2 fruit fly cellular contexts compared by ENCODE assay signal in genomic region chrX:10621202-10621990, dm6.
TF ChIP-seq lines count a peak whose summit lies in the region.

No protein-coding gene starts in this region.

- TF ChIP-seq CTCF in whole organism, embryonic (GFP tag; optimal IDR thresholded peaks at IDR 0.05; lab: Kevin White, UChicago): no peak

TF ChIP-seq in whole organism, embryonic, 481 proteins besides CTCF, POLR2A, EP300 and RAD21 (continues in another document):
- TF ChIP-seq CG6765 (GFP tag; optimal IDR thresholded peaks at IDR 0.05; lab: Kevin White, UChicago): no peak
- peak; percentile 17; the same call in 1 of the 2 replicates for TF ChIP-seq NFAT (GFP tag; IDR thresholded peaks at IDR 0.05; lab: Robert Waterston, UW)
- no peak for TF ChIP-seq so (GFP tag; IDR thresholded peaks at IDR 0.05; lab: Robert Waterston, UW)
- no peak for TF ChIP-seq croc (GFP tag; conservative IDR thresholded peaks at IDR 0.05; lab: Robert Waterston, UW)
- TF ChIP-seq CG7928 (GFP tag; optimal IDR thresholded peaks at IDR 0.05; lab: Kevin White, UChicago): peak; percentile 82
- TF ChIP-seq row (GFP tag; IDR thresholded peaks at IDR 0.05; lab: Robert Waterston, UW): peak; percentile 39; the same call in 1 of the 3 replicates
- peak; percentile 13 for TF ChIP-seq stwl (tag; optimal IDR thresholded peaks at IDR 0.05; lab: Kevin White, UChicago)
- TF ChIP-seq Hey (tag; optimal IDR thresholded peaks at IDR 0.05; lab: Kevin White, UChicago): peak; percentile 57
- TF ChIP-seq CG13624 (GFP tag; optimal IDR thresholded peaks at IDR 0.05; lab: Kevin White, UChicago): no peak
- TF ChIP-seq Trl (optimal IDR thresholded peaks at IDR 0.05; lab: Kevin White, UChicago): peak; percentile 23 to 54
- TF ChIP-seq Trl (GFP tag; optimal IDR thresholded peaks at IDR 0.05; lab: Kevin White, UChicago): no peak
- TF ChIP-seq repo (GFP tag; optimal IDR thresholded peaks at IDR 0.05; lab: Kevin White, UChicago): no peak
- TF ChIP-seq oc (tag; optimal IDR thresholded peaks at IDR 0.05; lab: Kevin White, UChicago): no peak
- no peak for TF ChIP-seq CG14860 (GFP tag; IDR thresholded peaks at IDR 0.05; lab: Robert Waterston, UW; ENCODE audit: partially characterized antibody)
- peak; percentile 31 for TF ChIP-seq B-H2 (GFP tag; optimal IDR thresholded peaks at IDR 0.05; lab: Kevin White, UChicago)
- no peak for TF ChIP-seq bab2 (GFP tag; optimal IDR thresholded peaks at IDR 0.05; lab: Kevin White, UChicago)
- peak; percentile 55 for TF ChIP-seq cg (GFP tag; optimal IDR thresholded peaks at IDR 0.05; lab: Kevin White, UChicago)
- no peak for TF ChIP-seq rib (GFP tag; IDR thresholded peaks at IDR 0.05; lab: Robert Waterston, UW)
- TF ChIP-seq Med (GFP tag; lab: Kevin White, UChicago): peak; percentile 53
- TF ChIP-seq CG13894 (tag; optimal IDR thresholded peaks at IDR 0.05; lab: Kevin White, UChicago): peak; percentile 60
- TF ChIP-seq Fer1 (GFP tag; optimal IDR thresholded peaks at IDR 0.05; lab: Kevin White, UChicago): no peak
- TF ChIP-seq fd3F (GFP tag; optimal IDR thresholded peaks at IDR 0.05; lab: Kevin White, UChicago): no peak
- TF ChIP-seq CG9215 (GFP tag; IDR thresholded peaks at IDR 0.05; lab: Robert Waterston, UW): no peak
- no peak for TF ChIP-seq ab (GFP tag; optimal IDR thresholded peaks at IDR 0.05; lab: Kevin White, UChicago)
- peak; percentile 9 for TF ChIP-seq nerfin-1 (tag; optimal IDR thresholded peaks at IDR 0.05; lab: Kevin White, UChicago)
- TF ChIP-seq dpn (GFP tag; optimal IDR thresholded peaks at IDR 0.05; lab: Kevin White, UChicago): no peak
- TF ChIP-seq CG16813 (GFP tag; IDR thresholded peaks at IDR 0.05; lab: Robert Waterston, UW; ENCODE audit: partially characterized antibody): no peak
- TF ChIP-seq Dad (GFP tag; optimal IDR thresholded peaks at IDR 0.05; lab: Kevin White, UChicago): no peak
- TF ChIP-seq CG8290 (GFP tag; optimal IDR thresholded peaks at IDR 0.05; lab: Kevin White, UChicago): no peak
- peak in 1 of 2 experiments; percentile 53 for TF ChIP-seq CG8290 (tag; optimal IDR thresholded peaks at IDR 0.05; lab: Kevin White, UChicago)
- TF ChIP-seq CG3838 (GFP tag; optimal IDR thresholded peaks at IDR 0.05; lab: Kevin White, UChicago): peak; percentile 94
- no peak for TF ChIP-seq CG10431 (GFP tag; optimal IDR thresholded peaks at IDR 0.05; lab: Kevin White, UChicago)
- no peak for TF ChIP-seq CG13775 (GFP tag; optimal IDR thresholded peaks at IDR 0.05; lab: Kevin White, UChicago)
- peak; percentile 18 for TF ChIP-seq pzg (GFP tag; optimal IDR thresholded peaks at IDR 0.05; lab: Kevin White, UChicago)
- no peak for TF ChIP-seq Blimp-1 (GFP tag; optimal IDR thresholded peaks at IDR 0.05; lab: Kevin White, UChicago)
- TF ChIP-seq chinmo (GFP tag; IDR thresholded peaks at IDR 0.05; lab: Robert Waterston, UW; ENCODE audit: partially characterized antibody): 0 out of 4 replicates have a peak, but pooled peaks have one; percentile 48
- no peak for TF ChIP-seq Taf1 (GFP tag; IDR thresholded peaks at IDR 0.05; lab: Robert Waterston, UW)
- TF ChIP-seq Ets65A (GFP tag; lab: Kevin White, UChicago): peak; percentile 77
- peak; percentile 38; the same call in 1 of the 2 replicates for TF ChIP-seq CG6689 (GFP tag; IDR thresholded peaks at IDR 0.05; lab: Robert Waterston, UW)
- TF ChIP-seq peb (GFP tag; IDR thresholded peaks at IDR 0.05; lab: Robert Waterston, UW): no peak
- no peak for TF ChIP-seq CG1832 (GFP tag; optimal IDR thresholded peaks at IDR 0.05; lab: Kevin White, UChicago)
- TF ChIP-seq salm (tag; optimal IDR thresholded peaks at IDR 0.05; lab: Kevin White, UChicago): no peak
- 0 out of 2 replicates have a peak, but pooled peaks have one; percentile 14 for TF ChIP-seq unc-4 (GFP tag; IDR thresholded peaks at IDR 0.05; lab: Robert Waterston, UW; ENCODE audit: partially characterized antibody)
- 0 out of 2 replicates have a peak, but pooled peaks have one; percentile 27 for TF ChIP-seq seq (GFP tag; IDR thresholded peaks at IDR 0.05; lab: Robert Waterston, UW)
- TF ChIP-seq CG12155 (GFP tag; optimal IDR thresholded peaks at IDR 0.05; lab: Kevin White, UChicago): peak; percentile 61

TF ChIP-seq in whole organism, prepupa, 60 proteins besides CTCF, POLR2A, EP300 and RAD21:
- TF ChIP-seq dsx (GFP tag; optimal IDR thresholded peaks at IDR 0.05; lab: Kevin White, UChicago; ENCODE audit: poor library complexity, severe bottlenecking) (no peak), CG6808 (GFP tag; optimal IDR thresholded peaks at IDR 0.05; lab: Kevin White, UChicago) (no peak), fd85E (GFP tag; optimal IDR thresholded peaks at IDR 0.05; lab: Kevin White, UChicago) (no peak), Eip78C (GFP tag; lab: Kevin White, UChicago) (peak; percentile 15), eg (GFP tag; IDR thresholded peaks at IDR 0.05; lab: Robert Waterston, UW) (no peak), CG6792 (GFP tag; optimal IDR thresholded peaks at IDR 0.05; lab: Kevin White, UChicago) (no peak), dac (GFP tag; optimal IDR thresholded peaks at IDR 0.05; lab: Kevin White, UChicago) (no peak)
TF ChIP-seq in whole organism, prepupa: peak in this region for 1.
